Comparison of ENCODE assay signal across 7 worm cellular contexts in genomic region chrIII:10214540-10214979, ce11.
TF ChIP-seq lines count a peak whose summit lies in the region.

No protein-coding gene starts in this region.

TF ChIP-seq in whole organism, L1 larva, 84 proteins besides CTCF, POLR2A, EP300 and RAD21 (continues in another document):
- TF ChIP-seq nhr-12 (tag; optimal IDR thresholded peaks at IDR 0.05; lab: Kevin White, UChicago) (no peak), sptf-1 (tag; optimal IDR thresholded peaks at IDR 0.05; lab: Kevin White, UChicago) (no peak), mep-1 (tag; optimal IDR thresholded peaks at IDR 0.05; lab: Kevin White, UChicago) (no peak), lsy-2 (tag; optimal IDR thresholded peaks at IDR 0.05; lab: Kevin White, UChicago) (peak; percentile 5 to 34), hlh-4 (tag; optimal IDR thresholded peaks at IDR 0.05; lab: Kevin White, UChicago) (no peak), nhr-11 (tag; optimal IDR thresholded peaks at IDR 0.05; lab: Kevin White, UChicago) (no peak), fkh-10 (GFP tag; optimal IDR thresholded peaks at IDR 0.05; lab: Kevin White, UChicago) (no peak), elt-3 (tag; optimal IDR thresholded peaks at IDR 0.05; lab: Kevin White, UChicago) (no peak), nhr-90 (tag; optimal IDR thresholded peaks at IDR 0.05; lab: Kevin White, UChicago; ENCODE audit: poor library complexity) (peak; percentile 69), ceh-90 (tag; optimal IDR thresholded peaks at IDR 0.05; lab: Kevin White, UChicago) (no peak), nhr-19 (GFP tag; conservative IDR thresholded peaks at IDR 0.05; lab: Robert Waterston, UW) (peak; percentile 61), unc-30 (tag; optimal IDR thresholded peaks at IDR 0.05; lab: Kevin White, UChicago) (no peak), snpc-4 (tag; optimal IDR thresholded peaks at IDR 0.05; lab: Kevin White, UChicago) (no peak)

TF ChIP-seq in whole organism, L2 larva, 48 proteins besides CTCF, POLR2A, EP300 and RAD21 (continues in another document):
- TF ChIP-seq Y55F3AM.14 (GFP tag; optimal IDR thresholded peaks at IDR 0.05; lab: Kevin White, UChicago) (peak; percentile 41), R02D3.7 (tag; optimal IDR thresholded peaks at IDR 0.05; lab: Kevin White, UChicago) (no peak), blmp-1 (tag; optimal IDR thresholded peaks at IDR 0.05; lab: Kevin White, UChicago; ENCODE audit: insufficient read depth) (peak; percentile 45), nhr-23 (tag; optimal IDR thresholded peaks at IDR 0.05; lab: Kevin White, UChicago) (no peak), ztf-11 (tag; optimal IDR thresholded peaks at IDR 0.05; lab: Kevin White, UChicago) (no peak), ztf-4 (tag; optimal IDR thresholded peaks at IDR 0.05; lab: Kevin White, UChicago) (peak; percentile 85), lsy-2 (tag; optimal IDR thresholded peaks at IDR 0.05; lab: Kevin White, UChicago) (peak in 1 of 2 experiments; percentile 80), nhr-129 (tag; optimal IDR thresholded peaks at IDR 0.05; lab: Kevin White, UChicago) (peak; percentile 6), unc-55 (GFP tag; optimal IDR thresholded peaks at IDR 0.05; lab: Kevin White, UChicago) (no peak), lin-11 (tag; optimal IDR thresholded peaks at IDR 0.05; lab: Kevin White, UChicago) (no peak), gmeb-1 (tag; optimal IDR thresholded peaks at IDR 0.05; lab: Kevin White, UChicago) (peak; percentile 32), sem-4 (tag; optimal IDR thresholded peaks at IDR 0.05; lab: Kevin White, UChicago) (peak; percentile 58), mab-5 (tag; optimal IDR thresholded peaks at IDR 0.05; lab: Kevin White, UChicago) (no peak)

TF ChIP-seq in whole organism, L3 larva, 47 proteins besides CTCF, POLR2A, EP300 and RAD21 (continues in another document):
- peak; percentile 15 for TF ChIP-seq nhr-23 (tag; optimal IDR thresholded peaks at IDR 0.05; lab: Kevin White, UChicago)
- peak; percentile 77 for TF ChIP-seq aly-2 (tag; optimal IDR thresholded peaks at IDR 0.05; lab: Kevin White, UChicago)
- TF ChIP-seq nhr-28 (tag; optimal IDR thresholded peaks at IDR 0.05; lab: Kevin White, UChicago) = no peak
- no peak for TF ChIP-seq unc-62 (GFP tag; optimal IDR thresholded peaks at IDR 0.05; lab: Kevin White, UChicago)
- no peak for TF ChIP-seq lin-15B (tag; optimal IDR thresholded peaks at IDR 0.05; lab: Kevin White, UChicago)
- TF ChIP-seq fkh-10 (GFP tag; optimal IDR thresholded peaks at IDR 0.05; lab: Kevin White, UChicago) = no peak
- no peak for TF ChIP-seq fkh-2 (tag; optimal IDR thresholded peaks at IDR 0.05; lab: Kevin White, UChicago)
- TF ChIP-seq skn-1 (tag; optimal IDR thresholded peaks at IDR 0.05; lab: Kevin White, UChicago) = no peak
- TF ChIP-seq snpc-4 (tag; optimal IDR thresholded peaks at IDR 0.05; lab: Kevin White, UChicago) = no peak
- peak; percentile 13 for TF ChIP-seq tbx-2 (tag; optimal IDR thresholded peaks at IDR 0.05; lab: Kevin White, UChicago)
- peak; percentile 97 for TF ChIP-seq ama-1 (optimal IDR thresholded peaks at IDR 0.05; lab: Kevin White, UChicago)
- no peak for TF ChIP-seq mml-1 (tag; optimal IDR thresholded peaks at IDR 0.05; lab: Kevin White, UChicago)
- TF ChIP-seq nhr-237 (tag; optimal IDR thresholded peaks at IDR 0.05; lab: Kevin White, UChicago) = no peak
- TF ChIP-seq ZK546.5 (tag; optimal IDR thresholded peaks at IDR 0.05; lab: Kevin White, UChicago) = no peak
- no peak for TF ChIP-seq ceh-9 (tag; optimal IDR thresholded peaks at IDR 0.05; lab: Kevin White, UChicago)

TF ChIP-seq in whole organism, L4 larva, 104 proteins besides CTCF, POLR2A, EP300 and RAD21 (continues in another document):
- 0 out of 2 replicates have a peak, but pooled peaks have one; percentile 25 for TF ChIP-seq ZK337.2 (GFP tag; IDR thresholded peaks at IDR 0.05; lab: Robert Waterston, UW)
- no peak for TF ChIP-seq dpl-1 (GFP tag; optimal IDR thresholded peaks at IDR 0.05; lab: Kevin White, UChicago)
- TF ChIP-seq hmg-1.1 (GFP tag; IDR thresholded peaks at IDR 0.05; lab: Robert Waterston, UW) = peak; percentile 43; the same call in 1 of the 2 replicates
- peak; percentile 85 for TF ChIP-seq nhr-10 (tag; optimal IDR thresholded peaks at IDR 0.05; lab: Kevin White, UChicago)
- peak; percentile 79 for TF ChIP-seq madf-9 (GFP tag; conservative IDR thresholded peaks at IDR 0.05; lab: Robert Waterston, UW)
- no peak for TF ChIP-seq daf-8 (GFP tag; IDR thresholded peaks at IDR 0.05; lab: Robert Waterston, UW)
- no peak for TF ChIP-seq ceh-32 (tag; optimal IDR thresholded peaks at IDR 0.05; lab: Kevin White, UChicago; ENCODE audit: poor library complexity)
- TF ChIP-seq vab-7 (GFP tag; IDR thresholded peaks at IDR 0.05; lab: Robert Waterston, UW) = no peak
- TF ChIP-seq lsy-2 (tag; optimal IDR thresholded peaks at IDR 0.05; lab: Kevin White, UChicago) = peak; percentile 5 to 74
- TF ChIP-seq lin-38 (GFP tag; IDR thresholded peaks at IDR 0.05; lab: Robert Waterston, UW) = peak; percentile 75
- TF ChIP-seq dve-1 (tag; optimal IDR thresholded peaks at IDR 0.05; lab: Kevin White, UChicago; ENCODE audit: insufficient read depth) = peak; percentile 87
- TF ChIP-seq nhr-102 (tag; optimal IDR thresholded peaks at IDR 0.05; lab: Kevin White, UChicago) = peak; percentile 79
- peak; percentile 64 for TF ChIP-seq mdt-29 (GFP tag; IDR thresholded peaks at IDR 0.05; lab: Robert Waterston, UW)

TF ChIP-seq in whole organism, early embryonic, 17 proteins besides CTCF, POLR2A, EP300 and RAD21:
- TF ChIP-seq hmbx-1 (tag; optimal IDR thresholded peaks at IDR 0.05; lab: Kevin White, UChicago) (no peak), ceh-36 (tag; optimal IDR thresholded peaks at IDR 0.05; lab: Kevin White, UChicago) (no peak), tbx-37 (GFP tag; conservative IDR thresholded peaks at IDR 0.05; lab: Robert Waterston, UW) (no peak), ama-1 (optimal IDR thresholded peaks at IDR 0.05; lab: Kevin White, UChicago) (peak; percentile 20), pes-1 (GFP tag; IDR thresholded peaks at IDR 0.05; lab: Robert Waterston, UW) (no peak), B0310.2 (tag; optimal IDR thresholded peaks at IDR 0.05; lab: Kevin White, UChicago) (no peak), tbx-11 (GFP tag; IDR thresholded peaks at IDR 0.05; lab: Robert Waterston, UW) (no peak)

TF ChIP-seq in whole organism, late embryonic, 69 proteins besides CTCF, POLR2A, EP300 and RAD21:
- TF ChIP-seq ceh-24 (tag; optimal IDR thresholded peaks at IDR 0.05; lab: Kevin White, UChicago) = no peak
- no peak for TF ChIP-seq C38D4.7 (GFP tag; optimal IDR thresholded peaks at IDR 0.05; lab: Kevin White, UChicago)
- TF ChIP-seq sdc-2 (tag; optimal IDR thresholded peaks at IDR 0.05; lab: Kevin White, UChicago) = no peak
- TF ChIP-seq ceh-30 (tag; optimal IDR thresholded peaks at IDR 0.05; lab: Kevin White, UChicago) = no peak
- TF ChIP-seq ama-1 (optimal IDR thresholded peaks at IDR 0.05; lab: Kevin White, UChicago) = peak; percentile 2
- TF ChIP-seq eyg-1 (tag; optimal IDR thresholded peaks at IDR 0.05; lab: Kevin White, UChicago) = no peak
- TF ChIP-seq pha-2 (tag; optimal IDR thresholded peaks at IDR 0.05; lab: Kevin White, UChicago) = no peak
- no peak for TF ChIP-seq fkh-6 (tag; optimal IDR thresholded peaks at IDR 0.05; lab: Kevin White, UChicago)
- TF ChIP-seq sox-4 (tag; optimal IDR thresholded peaks at IDR 0.05; lab: Kevin White, UChicago) = no peak

TF ChIP-seq in whole organism, young adult, 124 proteins besides CTCF, POLR2A, EP300 and RAD21 (continues in another document):
- TF ChIP-seq nfya-2 (GFP tag; IDR thresholded peaks at IDR 0.05; lab: Robert Waterston, UW) (0 out of 2 replicates have a peak, but pooled peaks have one; percentile 26), hlh-12 (tag; optimal IDR thresholded peaks at IDR 0.05; lab: Kevin White, UChicago) (no peak), mel-28 (tag; optimal IDR thresholded peaks at IDR 0.05; lab: Kevin White, UChicago; ENCODE audit: borderline replicate concordance) (peak; percentile 0), ztf-26 (tag; optimal IDR thresholded peaks at IDR 0.05; lab: Kevin White, UChicago) (peak; percentile 68), nfyb-1 (GFP tag; IDR thresholded peaks at IDR 0.05; lab: Robert Waterston, UW) (peak; percentile 89), lsl-1 (GFP tag; optimal IDR thresholded peaks at IDR 0.05; lab: Kevin White, UChicago) (peak; percentile 12), fkh-3 (tag; optimal IDR thresholded peaks at IDR 0.05; lab: Kevin White, UChicago) (peak; percentile 51), tbp1 (GFP tag; optimal IDR thresholded peaks at IDR 0.05; lab: Kevin White, UChicago) (peak; percentile 63), C06A6.2 (GFP tag; conservative IDR thresholded peaks at IDR 0.05; lab: Robert Waterston, UW) (peak; percentile 58; the same call in 1 of the 2 replicates), K12H6.12 (tag; optimal IDR thresholded peaks at IDR 0.05; lab: Kevin White, UChicago) (no peak), ceh-100 (GFP tag; IDR thresholded peaks at IDR 0.05; lab: Robert Waterston, UW) (0 out of 2 replicates have a peak, but pooled peaks have one; percentile 20), athp-1 (tag; optimal IDR thresholded peaks at IDR 0.05; lab: Kevin White, UChicago) (peak; percentile 92), nhr-80 (tag; optimal IDR thresholded peaks at IDR 0.05; lab: Kevin White, UChicago) (peak; percentile 54), aptf-2 (GFP tag; conservative IDR thresholded peaks at IDR 0.05; lab: Robert Waterston, UW) (no peak), T07F8.4 (tag; optimal IDR thresholded peaks at IDR 0.05; lab: Kevin White, UChicago) (no peak), efl-1 (GFP tag; optimal IDR thresholded peaks at IDR 0.05; lab: Kevin White, UChicago) (peak; percentile 0), nhr-120 (GFP tag; IDR thresholded peaks at IDR 0.05; lab: Robert Waterston, UW) (no peak), F57C9.4 (tag; optimal IDR thresholded peaks at IDR 0.05; lab: Kevin White, UChicago) (peak; percentile 25), ztf-28 (GFP tag; IDR thresholded peaks at IDR 0.05; lab: Robert Waterston, UW) (no peak), bed-1 (GFP tag; IDR thresholded peaks at IDR 0.05; lab: Robert Waterston, UW) (no peak), lin-35 (GFP tag; optimal IDR thresholded peaks at IDR 0.05; lab: Kevin White, UChicago) (peak in 1 of 3 experiments; percentile 71), sptf-2 (GFP tag; optimal IDR thresholded peaks at IDR 0.05; lab: Kevin White, UChicago) (no peak), ztf-25 (GFP tag; IDR thresholded peaks at IDR 0.05; lab: Robert Waterston, UW) (no peak), die-1 (tag; optimal IDR thresholded peaks at IDR 0.05; lab: Kevin White, UChicago) (peak; percentile 2), zim-3 (tag; optimal IDR thresholded peaks at IDR 0.05; lab: Kevin White, UChicago) (peak; percentile 78), lir-1 (GFP tag; conservative IDR thresholded peaks at IDR 0.05; lab: Robert Waterston, UW) (peak; percentile 31; the same call in 1 of the 2 replicates), snpc-4 (GFP tag; optimal IDR thresholded peaks at IDR 0.05; lab: Kevin White, UChicago) (no peak), snpc-4 (tag; optimal IDR thresholded peaks at IDR 0.05; lab: Kevin White, UChicago) (peak in 3 of 4 experiments; percentile 1 to 54 (median 52)), nhr-27 (tag; optimal IDR thresholded peaks at IDR 0.05; lab: Kevin White, UChicago) (no peak), madf-3 (GFP tag; IDR thresholded peaks at IDR 0.05; lab: Robert Waterston, UW) (0 out of 2 replicates have a peak, but pooled peaks have one; percentile 45)
